Worm (Caenorhabditis elegans): ENCODE results near the gene Y39B6A.27.
"Not testable (repeated sequence)": the region's sequence is repeated elsewhere in the genome, so short reads cannot be mapped to it uniquely, and the experiment has no call there.

ce11 chrV:18984656-18985055, 46.9 kb upstream of the Y39B6A.27 start:
- TF ChIP-seq pha-2 (tag; optimal IDR thresholded peaks at IDR 0.05); ceh-30 (tag; optimal IDR thresholded peaks at IDR 0.05); C08G9.2 (tag; optimal IDR thresholded peaks at IDR 0.05); nfya-1 (tag; optimal IDR thresholded peaks at IDR 0.05); elt-2 (tag; optimal IDR thresholded peaks at IDR 0.05); eyg-1 (tag; optimal IDR thresholded peaks at IDR 0.05); fkh-10 (GFP tag; optimal IDR thresholded peaks at IDR 0.05); sox-2 (GFP tag; IDR thresholded peaks at IDR 0.05); tbx-2 (tag; optimal IDR thresholded peaks at IDR 0.05); pqm-1 (tag; optimal IDR thresholded peaks at IDR 0.05); ceh-19 (GFP tag; optimal IDR thresholded peaks at IDR 0.05); pha-4 (tag; optimal IDR thresholded peaks at IDR 0.05); odd-2 (tag; optimal IDR thresholded peaks at IDR 0.05); unc-86 (tag; optimal IDR thresholded peaks at IDR 0.05): not testable (repeated sequence)

All from whole organism, late embryonic.